Fruit fly (Drosophila melanogaster): Measurements from ENCODE around the gene CG15564.

Gene CG15564

DNA sequence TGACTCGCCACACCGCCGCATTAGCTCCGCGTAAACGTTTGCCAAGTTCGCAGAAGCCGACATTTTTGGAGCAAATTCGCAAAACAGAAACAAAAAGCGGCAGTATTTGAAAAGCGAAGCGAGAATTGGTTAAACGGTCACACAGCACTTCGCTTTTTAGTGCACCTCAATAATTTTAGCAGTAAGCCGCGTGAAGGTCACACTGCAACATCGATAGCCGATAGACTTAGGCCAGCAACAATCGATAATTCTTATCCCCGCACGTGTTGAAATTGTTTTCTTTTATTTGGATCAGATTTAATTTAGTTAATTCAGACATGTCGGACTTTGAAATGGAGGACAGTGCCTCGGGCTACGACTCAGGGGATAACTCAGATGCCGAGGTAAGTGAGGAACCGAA is 21.9 kb downstream of the CG15564 start, which contains the start of the genes Zwilch and CG1542 (continued):
- TF ChIP-seq CG15479 (GFP tag; optimal IDR thresholded peaks at IDR 0.05): no peak
- TF ChIP-seq CG4854 (GFP tag; optimal IDR thresholded peaks at IDR 0.05): no peak
- no peak for TF ChIP-seq Lim3 (GFP tag; IDR thresholded peaks at IDR 0.05)
- TF ChIP-seq CG3726 (GFP tag; IDR thresholded peaks at IDR 0.05): no peak
- TF ChIP-seq fd102C (GFP tag; optimal IDR thresholded peaks at IDR 0.05): no peak
- no peak for TF ChIP-seq sr (GFP tag; IDR thresholded peaks at IDR 0.05)
- TF ChIP-seq hbn (GFP tag; IDR thresholded peaks at IDR 0.05; ENCODE audit: partially characterized antibody): peak; percentile 78
- peak; percentile 81 for TF ChIP-seq Opbp (GFP tag; IDR thresholded peaks at IDR 0.05; ENCODE audit: partially characterized antibody)
- no peak for TF ChIP-seq CG15269 (tag; optimal IDR thresholded peaks at IDR 0.05)
- no peak for TF ChIP-seq CG33213 (GFP tag; optimal IDR thresholded peaks at IDR 0.05)
- TF ChIP-seq Xbp1 (GFP tag; optimal IDR thresholded peaks at IDR 0.05): no peak
- no peak for TF ChIP-seq Kr (GFP tag; optimal IDR thresholded peaks at IDR 0.05)
- no peak for TF ChIP-seq CG8944 (GFP tag; optimal IDR thresholded peaks at IDR 0.05)
- TF ChIP-seq CG4282 (GFP tag; optimal IDR thresholded peaks at IDR 0.05): no peak
- TF ChIP-seq Fer2 (tag; optimal IDR thresholded peaks at IDR 0.05): no peak
- no peak for TF ChIP-seq sisA (GFP tag; IDR thresholded peaks at IDR 0.05)
- peak; percentile 78 for TF ChIP-seq sens (GFP tag)
- no peak for TF ChIP-seq HLHmδ (GFP tag; optimal IDR thresholded peaks at IDR 0.05)
- no peak for TF ChIP-seq schlank (tag; optimal IDR thresholded peaks at IDR 0.05)
- TF ChIP-seq Dek (tag; optimal IDR thresholded peaks at IDR 0.05): no peak
- no peak for TF ChIP-seq pb (GFP tag; optimal IDR thresholded peaks at IDR 0.05)
- TF ChIP-seq CG42726 (GFP tag; IDR thresholded peaks at IDR 0.05; ENCODE audit: partially characterized antibody): 0 out of 2 replicates have a peak, but pooled peaks have one; percentile 32
- no peak for TF ChIP-seq CG2678 (tag; optimal IDR thresholded peaks at IDR 0.05)
- TF ChIP-seq zen2 (GFP tag; IDR thresholded peaks at IDR 0.05; ENCODE audit: partially characterized antibody): peak; percentile 77; the same call in 2 of the 3 replicates
- no peak for TF ChIP-seq Aef1 (GFP tag; IDR thresholded peaks at IDR 0.05)
- TF ChIP-seq CG9797 (GFP tag; optimal IDR thresholded peaks at IDR 0.05): peak; percentile 98
- no peak for TF ChIP-seq scrt (GFP tag; optimal IDR thresholded peaks at IDR 0.05)
- TF ChIP-seq CG15011 (GFP tag; optimal IDR thresholded peaks at IDR 0.05): no peak
- TF ChIP-seq zfh2 (GFP tag; optimal IDR thresholded peaks at IDR 0.05): no peak
- TF ChIP-seq rib (GFP tag; IDR thresholded peaks at IDR 0.05): no peak
- no peak for TF ChIP-seq CTCF (GFP tag; optimal IDR thresholded peaks at IDR 0.05)
- no peak for TF ChIP-seq ERR (GFP tag; optimal IDR thresholded peaks at IDR 0.05)
- TF ChIP-seq Ets97D (GFP tag; optimal IDR thresholded peaks at IDR 0.05): peak; percentile 76
- TF ChIP-seq Hey (tag; optimal IDR thresholded peaks at IDR 0.05): no peak
- TF ChIP-seq tap (tag; optimal IDR thresholded peaks at IDR 0.05): no peak
- no peak for TF ChIP-seq D19A (tag; optimal IDR thresholded peaks at IDR 0.05)
- TF ChIP-seq BEAF-32 (GFP tag; optimal IDR thresholded peaks at IDR 0.05): peak; percentile 77
- no peak for TF ChIP-seq nerfin-1 (tag; optimal IDR thresholded peaks at IDR 0.05)
- TF ChIP-seq CG7786 (GFP tag; optimal IDR thresholded peaks at IDR 0.05): no peak
- TF ChIP-seq phol (tag; optimal IDR thresholded peaks at IDR 0.05): no peak
- TF ChIP-seq NFAT (GFP tag; IDR thresholded peaks at IDR 0.05): no peak
- TF ChIP-seq CG17385 (GFP tag; optimal IDR thresholded peaks at IDR 0.05): no peak
- TF ChIP-seq CG18262 (tag; optimal IDR thresholded peaks at IDR 0.05): no peak
- TF ChIP-seq CG16863 (GFP tag; optimal IDR thresholded peaks at IDR 0.05): no peak
- TF ChIP-seq CG30431 (GFP tag; optimal IDR thresholded peaks at IDR 0.05): no peak
- TF ChIP-seq CG3407 (GFP tag; optimal IDR thresholded peaks at IDR 0.05): no peak
- no peak for TF ChIP-seq CG3163 (GFP tag; optimal IDR thresholded peaks at IDR 0.05)
- TF ChIP-seq Hsf (GFP tag; optimal IDR thresholded peaks at IDR 0.05): peak; percentile 14
- TF ChIP-seq MESR4 (GFP tag; optimal IDR thresholded peaks at IDR 0.05): peak; percentile 66
- TF ChIP-seq vvl (GFP tag; IDR thresholded peaks at IDR 0.05): peak; percentile 57; the same call in 1 of the 2 replicates
- TF ChIP-seq CG14014 (GFP tag; IDR thresholded peaks at IDR 0.05): no peak
- TF ChIP-seq kni (GFP tag; optimal IDR thresholded peaks at IDR 0.05): peak; percentile 25

Data from whole organism, embryonic.